Worm (Caenorhabditis elegans) whole organism, L4 larva: Measurements from ENCODE around the gene K08D8.9.

Experiments
- F10B5.3 ChIP-seq: sonication (generic microtip); optimal IDR thresholded peaks from 2 replicates; lab custom pipeline; 2016; ENCODE audit warnings: mild to moderate bottlenecking, missing genetic modification characterization, missing compliant biosample characterization
- T26A8.4 ChIP-seq: fragments of 200-800 bp; sonication (Bioruptor generic); IDR thresholded peaks from 2 replicates; pipeline ENCODE4 v1.3.6; 2022; ENCODE audit warnings: missing genetic modification characterization, missing compliant biosample characterization
- Y75B8A.6 ChIP-seq: fragments of 200-800 bp; sonication (Bioruptor generic); IDR thresholded peaks from 2 replicates; pipeline ENCODE4 v1.3.6; 2022; ENCODE audit warnings: missing genetic modification reagents, missing genetic modification characterization, missing compliant biosample characterization
- aha-1 ChIP-seq: fragments of 150-350 bp; peaks from one replicate; lab custom pipeline; 2014; ENCODE audit warnings: missing biosample characterization, missing genetic modification characterization
- ceh-20 ChIP-seq: fragments of 200-800 bp; sonication (Bioruptor generic); IDR thresholded peaks from 2 replicates; pipeline ENCODE4 v1.3.6; 2022; ENCODE audit warnings: missing genetic modification reagents, missing genetic modification characterization, missing compliant biosample characterization
- daf-16 ChIP-seq, 3 experiments: sonication (generic microtip); optimal IDR thresholded peaks; 2 replicates each; lab custom pipeline; 2016 to 2017; ENCODE audit warnings: missing genetic modification characterization in 3 of 3, missing genetic modification reagents in 3 of 3, mild to moderate bottlenecking in 2 of 3, missing compliant biosample characterization in 2 of 3, missing biosample characterization in 1 of 3, moderate library complexity in 1 of 3
- dmd-6 ChIP-seq: fragments of 200-800 bp; sonication (Bioruptor generic); IDR thresholded peaks from 2 replicates; pipeline ENCODE4 v1.3.6; 2022; ENCODE audit warnings: missing genetic modification reagents, missing genetic modification characterization, missing compliant biosample characterization
- duxl-1 ChIP-seq: sonication (generic microtip); optimal IDR thresholded peaks from 2 replicates; lab custom pipeline; 2016; ENCODE audit warnings: mild to moderate bottlenecking, missing genetic modification characterization, moderate library complexity, missing compliant biosample characterization; ENCODE audit not compliant: poor library complexity
- dve-1 ChIP-seq: sonication (generic microtip); optimal IDR thresholded peaks from 2 replicates; lab custom pipeline; 2017; ENCODE audit warnings: antibody characterized with exemption, mild to moderate bottlenecking, missing genetic modification characterization, missing compliant biosample characterization; ENCODE audit not compliant: insufficient read depth
- fkh-10 ChIP-seq: fragments of 150-350 bp; optimal IDR thresholded peaks from 2 replicates; lab custom pipeline; 2014; ENCODE audit warnings: missing biosample characterization, missing genetic modification reagents, missing genetic modification characterization
- fos-1 ChIP-seq: fragments of 150-350 bp; optimal IDR thresholded peaks from 2 replicates; lab custom pipeline; 2014; ENCODE audit warnings: missing biosample characterization, missing genetic modification characterization
- hif-1 ChIP-seq, 2 experiments: sonication (generic microtip); optimal IDR thresholded peaks; 2 replicates each; lab custom pipeline; 2016 to 2017; ENCODE audit warnings: missing compliant biosample characterization in 2 of 2, missing genetic modification characterization in 2 of 2, missing genetic modification reagents in 2 of 2, missing genotype in 2 of 2, mild to moderate bottlenecking in 1 of 2
- hlh-11 ChIP-seq: fragments of 200-800 bp; sonication (Bioruptor generic); optimal IDR thresholded peaks from 2 replicates; lab custom pipeline; 2018; ENCODE audit warnings: mild to moderate bottlenecking, missing genetic modification characterization, missing compliant biosample characterization
- lin-1 ChIP-seq: fragments of 200-800 bp; sonication (Bioruptor generic); IDR thresholded peaks from 2 replicates; pipeline ENCODE4 v1.3.6; 2022; ENCODE audit warnings: missing genetic modification reagents, missing genetic modification characterization, missing compliant biosample characterization
- lin-29 ChIP-seq: fragments of 200-800 bp; sonication (Bioruptor generic); IDR thresholded peaks from 2 replicates; pipeline ENCODE4 v1.3.6; 2022; ENCODE audit warnings: missing genetic modification reagents, missing genetic modification characterization, missing compliant biosample characterization
- lin-39 ChIP-seq: fragments of 150-350 bp; optimal IDR thresholded peaks from 2 replicates; lab custom pipeline; 2014; ENCODE audit warnings: missing biosample characterization, missing genetic modification reagents, missing genetic modification characterization
- lir-3 ChIP-seq: sonication (generic microtip); optimal IDR thresholded peaks from 2 replicates; lab custom pipeline; 2016; ENCODE audit warnings: mild to moderate bottlenecking, missing genetic modification characterization, missing compliant biosample characterization
- lsy-2 ChIP-seq, 2 experiments: fragments of 150-350 bp in 1 of 2; sonication (generic microtip) in 1 of 2; optimal IDR thresholded peaks; 2 replicates each; lab custom pipeline; 2014 to 2017; ENCODE audit warnings: missing biosample characterization in 2 of 2, missing genetic modification characterization in 2 of 2
- madf-5 ChIP-seq, 2 experiments: fragments of 200-800 bp; sonication (Bioruptor generic); IDR thresholded peaks; 2 replicates each; pipeline ENCODE4 v1.3.6; 2022; ENCODE audit warnings: missing compliant biosample characterization in 2 of 2, missing genetic modification characterization in 2 of 2
- madf-9 ChIP-seq: fragments of 200-800 bp; sonication (Bioruptor generic); conservative IDR thresholded peaks from 2 replicates; pipeline ENCODE4 v1.3.6; 2022; ENCODE audit warnings: missing genetic modification reagents, missing genetic modification characterization, missing compliant biosample characterization
- mdl-1 ChIP-seq, 2 experiments: fragments of 150-350 bp in 1 of 2; sonication (generic microtip) in 1 of 2; optimal IDR thresholded peaks; 2 replicates each; lab custom pipeline; 2014 to 2017; ENCODE audit warnings: missing biosample characterization in 2 of 2, missing genetic modification characterization in 2 of 2
- mdt-29 ChIP-seq: fragments of 200-800 bp; sonication (Bioruptor generic); IDR thresholded peaks from 2 replicates; pipeline ENCODE4 v1.3.6; 2022; ENCODE audit warnings: missing genetic modification reagents, missing genetic modification characterization, missing compliant biosample characterization
- mxl-2 ChIP-seq: fragments of 200-800 bp; sonication (Bioruptor generic); conservative IDR thresholded peaks from 2 replicates; pipeline ENCODE4 v1.3.6; 2022; ENCODE audit warnings: missing genetic modification reagents, missing genetic modification characterization, missing compliant biosample characterization
- nhr-28 ChIP-seq: fragments of 150-350 bp; optimal IDR thresholded peaks from 2 replicates; lab custom pipeline; 2014; ENCODE audit warnings: missing biosample characterization, missing genetic modification characterization
- nhr-42 ChIP-seq: fragments of 200-800 bp; sonication (Bioruptor generic); IDR thresholded peaks from 2 replicates; pipeline ENCODE4 v1.3.6; 2022; ENCODE audit warnings: missing genetic modification characterization, missing compliant biosample characterization
- nhr-77 ChIP-seq: fragments of 150-350 bp; optimal IDR thresholded peaks from 2 replicates; lab custom pipeline; 2014; ENCODE audit warnings: missing biosample characterization, missing genetic modification characterization
- php-3 ChIP-seq: fragments of 200-800 bp; sonication (Bioruptor generic); IDR thresholded peaks from 2 replicates; pipeline ENCODE4 v1.3.6; 2022; ENCODE audit warnings: missing genetic modification reagents, missing genetic modification characterization, missing compliant biosample characterization
- pqm-1 ChIP-seq: sonication (generic microtip); optimal IDR thresholded peaks from 2 replicates; lab custom pipeline; 2017; ENCODE audit warnings: missing biosample characterization, missing genetic modification characterization
- saeg-2 ChIP-seq: fragments of 200-800 bp; sonication (Bioruptor generic); IDR thresholded peaks from 2 replicates; pipeline ENCODE4 v1.3.6; 2022; ENCODE audit warnings: missing genetic modification reagents, missing genetic modification characterization, missing compliant biosample characterization
- snpc-4 ChIP-seq: fragments of 150-350 bp; optimal IDR thresholded peaks from 2 replicates; lab custom pipeline; 2014; ENCODE audit warnings: missing biosample characterization, missing genetic modification characterization
- spr-3 ChIP-seq: fragments of 200-800 bp; sonication (Bioruptor generic); optimal IDR thresholded peaks from 2 replicates; lab custom pipeline; 2018; ENCODE audit warnings: mild to moderate bottlenecking, missing genetic modification characterization, missing compliant biosample characterization
- tra-1 ChIP-seq: fragments of 200-800 bp; sonication (Bioruptor generic); IDR thresholded peaks from 2 replicates; pipeline ENCODE4 v1.3.6; 2022; ENCODE audit warnings: missing genetic modification reagents, missing genetic modification characterization, missing compliant biosample characterization
- unc-130 ChIP-seq: sonication (generic microtip); optimal IDR thresholded peaks from 2 replicates; lab custom pipeline; 2016; ENCODE audit warnings: missing genetic modification reagents, missing genetic modification characterization, missing compliant biosample characterization
- unc-62 ChIP-seq, 3 experiments: fragments of 150-350 bp in 1 of 3; sonication (generic microtip); optimal IDR thresholded peaks in 2 of 3; peaks in 1 of 3; 1 replicate in 1 of 3; 2 replicates in 2 of 3; lab custom pipeline; 2014 to 2017; ENCODE audit warnings: missing biosample characterization in 3 of 3, missing genetic modification characterization in 3 of 3, missing genetic modification reagents in 3 of 3, missing genotype in 1 of 3
- vab-7 ChIP-seq: fragments of 200-800 bp; sonication (Bioruptor generic); IDR thresholded peaks from 2 replicates; pipeline ENCODE4 v1.3.6; 2022; ENCODE audit warnings: missing genetic modification reagents, missing genetic modification characterization, missing compliant biosample characterization
- zip-11 ChIP-seq: fragments of 200-800 bp; sonication (Bioruptor generic); IDR thresholded peaks from 2 replicates; pipeline ENCODE4 v1.3.6; 2022; ENCODE audit warnings: missing genetic modification characterization, missing compliant biosample characterization

K08D8.9 gene

ce11 chrIV:12890445-12890844 lies 9.0 kb upstream of the K08D8.9 start, which contains the start of gene K08D8.6 (continued):
- no peak for TF ChIP-seq mxl-2

ce11 chrIV:12891080-12891479 lies 8.4 kb upstream of the K08D8.9 start:
- TF ChIP-seq F10B5.3 (tag; lab: Kevin White, UChicago) = no peak
- TF ChIP-seq hlh-11 (tag; lab: Kevin White, UChicago) = peak; percentile 4
- no peak for TF ChIP-seq Y75B8A.6 (GFP tag; lab: Robert Waterston, UW)
- TF ChIP-seq pqm-1 (tag; lab: Kevin White, UChicago) = peak; percentile 62
- TF ChIP-seq tra-1 (GFP tag; lab: Robert Waterston, UW) = no peak
- TF ChIP-seq aha-1 (tag; lab: Kevin White, UChicago) = no peak
- no peak for TF ChIP-seq fkh-10 (GFP tag; lab: Kevin White, UChicago)
- no peak for TF ChIP-seq nhr-77 (tag; lab: Kevin White, UChicago)
- TF ChIP-seq unc-130 (GFP tag; lab: Kevin White, UChicago) = no peak
- peak; percentile 82 for TF ChIP-seq dmd-6 (GFP tag; lab: Robert Waterston, UW)
- no peak for TF ChIP-seq madf-9
- peak; percentile 66 for TF ChIP-seq dve-1 (tag; lab: Kevin White, UChicago)
- no peak for TF ChIP-seq daf-16 (GFP tag; optimal IDR thresholded peaks at IDR 0.05; lab: Kevin White, UChicago)
- peak; percentile 47 for TF ChIP-seq daf-16 (tag; optimal IDR thresholded peaks at IDR 0.05; lab: Kevin White, UChicago)
- TF ChIP-seq mxl-2 = no peak
- TF ChIP-seq lin-1 (GFP tag; lab: Robert Waterston, UW) = no peak
- TF ChIP-seq nhr-42 = no peak
- TF ChIP-seq nhr-28 = peak; percentile 64
- no peak for TF ChIP-seq fos-1 (tag; lab: Kevin White, UChicago)
- no peak for TF ChIP-seq hif-1 (tag; optimal IDR thresholded peaks at IDR 0.05; lab: Kevin White, UChicago)
- no peak for TF ChIP-seq mdt-29 (GFP tag; lab: Robert Waterston, UW)
- TF ChIP-seq duxl-1 (tag; lab: Kevin White, UChicago) = no peak
- TF ChIP-seq madf-5 (GFP tag; IDR thresholded peaks at IDR 0.05; lab: Robert Waterston, UW) = no peak
- no peak for TF ChIP-seq unc-62 (GFP tag; optimal IDR thresholded peaks at IDR 0.05 in 1 of 2; lab: Kevin White, UChicago)
- TF ChIP-seq unc-62 (tag; optimal IDR thresholded peaks at IDR 0.05; lab: Kevin White, UChicago) = no peak
- no peak for TF ChIP-seq vab-7 (GFP tag; lab: Robert Waterston, UW)
- 0 out of 2 replicates have a peak, but pooled peaks have one; percentile 47 for TF ChIP-seq php-3 (GFP tag; lab: Robert Waterston, UW)
- TF ChIP-seq, all 104 proteins: peak for 7

ce11 chrIV:12892194-12892593 lies 7.3 kb upstream of the K08D8.9 start, which contains the start of gene K08D8.1:
TSS of gene K08D8.1 (plus strand) at chrIV:12892494.
- no peak for TF ChIP-seq snpc-4 (tag; lab: Kevin White, UChicago)
- TF ChIP-seq spr-3 (GFP tag; lab: Kevin White, UChicago) = no peak
- no peak for TF ChIP-seq lin-29 (GFP tag; lab: Robert Waterston, UW)
- TF ChIP-seq T26A8.4 = no peak

- TF ChIP-seq lin-39 (tag; lab: Kevin White, UChicago) = no peak
- TF ChIP-seq nhr-42 = no peak
- TF ChIP-seq daf-16 (GFP tag; optimal IDR thresholded peaks at IDR 0.05; lab: Kevin White, UChicago) = no peak
- peak; percentile 32 for TF ChIP-seq daf-16 (tag; optimal IDR thresholded peaks at IDR 0.05; lab: Kevin White, UChicago)
- TF ChIP-seq mdt-29 (GFP tag; lab: Robert Waterston, UW) = no peak
- TF ChIP-seq dmd-6 (GFP tag; lab: Robert Waterston, UW) = peak; percentile 20; the same call in 1 of the 2 replicates
- TF ChIP-seq zip-11 (GFP tag; lab: Robert Waterston, UW) = no peak
Measured at ce11 chrIV:12893166-12893565, 6.3 kb upstream of the K08D8.9 start, which contains the start of gene K08D8.12. TSS of gene K08D8.12 (plus strand) at chrIV:12893466.

- TF ChIP-seq lir-3 (tag; lab: Kevin White, UChicago) = no peak
- TF ChIP-seq ceh-20 (GFP tag; lab: Robert Waterston, UW) = no peak
- no peak for TF ChIP-seq fos-1 (tag; lab: Kevin White, UChicago)
- no peak for TF ChIP-seq lsy-2 (tag; optimal IDR thresholded peaks at IDR 0.05; lab: Kevin White, UChicago)
- no peak for TF ChIP-seq unc-62 (GFP tag; optimal IDR thresholded peaks at IDR 0.05 in 1 of 2; lab: Kevin White, UChicago)
- TF ChIP-seq unc-62 (tag; optimal IDR thresholded peaks at IDR 0.05; lab: Kevin White, UChicago) = no peak
- no peak for TF ChIP-seq saeg-2 (GFP tag; lab: Robert Waterston, UW)
- no peak for TF ChIP-seq mdl-1 (tag; optimal IDR thresholded peaks at IDR 0.05; lab: Kevin White, UChicago)
- no peak for TF ChIP-seq lin-1 (GFP tag; lab: Robert Waterston, UW)
Measured at ce11 chrIV:12894996-12895395, 4.5 kb upstream of the K08D8.9 start, which contains the start of gene K08D8.11. TSS of gene K08D8.11 (plus strand) at chrIV:12895296.
